Worm (Caenorhabditis elegans): Measurements from ENCODE around the gene F46G10.1.

The F46G10.1 gene

ce11 chrX:13288715-13289114 lies 22.8 kb downstream of the F46G10.1 start, which contains the start of gene R04D3.4:
Gene R04D3.4 (minus strand): TSS chrX:13288815.
- TF ChIP-seq zip-4 (GFP tag; optimal IDR thresholded peaks at IDR 0.05) (no peak), ets-5 (GFP tag; IDR thresholded peaks at IDR 0.05) (no peak), nhr-19 (GFP tag; conservative IDR thresholded peaks at IDR 0.05) (no peak), sup-37 (GFP tag; optimal IDR thresholded peaks at IDR 0.05) (no peak), efl-3 (GFP tag; optimal IDR thresholded peaks at IDR 0.05) (no peak), lin-15B (tag; optimal IDR thresholded peaks at IDR 0.05) (no peak), unc-30 (tag; optimal IDR thresholded peaks at IDR 0.05) (no peak), tlp-1 (tag; optimal IDR thresholded peaks at IDR 0.05) (no peak), nhr-90 (tag; optimal IDR thresholded peaks at IDR 0.05; ENCODE audit: poor library complexity) (no peak), nhr-84 (tag; optimal IDR thresholded peaks at IDR 0.05) (no peak), ceh-82 (tag; optimal IDR thresholded peaks at IDR 0.05) (no peak), ceh-8 (GFP tag; optimal IDR thresholded peaks at IDR 0.05) (no peak), fos-1 (tag; optimal IDR thresholded peaks at IDR 0.05) (no peak), sptf-1 (tag; optimal IDR thresholded peaks at IDR 0.05) (no peak), mep-1 (tag; optimal IDR thresholded peaks at IDR 0.05) (no peak), mdl-1 (tag; optimal IDR thresholded peaks at IDR 0.05) (no peak), unc-130 (tag; optimal IDR thresholded peaks at IDR 0.05) (no peak)

DNA sequence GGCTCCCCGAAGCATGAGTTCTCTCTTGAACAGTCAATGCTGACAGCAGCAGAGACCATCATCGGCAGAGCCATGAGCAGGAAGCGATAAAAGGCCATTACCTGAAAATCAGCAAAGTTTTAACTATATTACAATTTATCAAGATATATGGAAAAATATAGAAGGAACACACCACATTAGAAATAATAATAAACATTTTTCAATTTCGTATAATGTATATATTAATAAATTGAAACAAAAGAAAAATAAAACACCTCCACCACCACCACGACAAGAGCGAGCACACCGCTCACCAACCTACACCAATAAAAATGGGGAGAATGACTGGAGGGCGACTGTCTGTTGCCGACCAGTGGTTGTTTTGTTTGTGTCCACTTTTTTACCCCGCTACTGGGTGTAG lies 25.0 kb downstream of the F46G10.1 start, which contains the start of gene R04D3.2:
TSS of gene R04D3.2 (minus strand) at position 101 of the 400 bp plus-strand sequence.
- TF ChIP-seq nhr-19 (GFP tag; conservative IDR thresholded peaks at IDR 0.05) (no peak), nhr-12 (tag; optimal IDR thresholded peaks at IDR 0.05) (no peak), unc-30 (tag; optimal IDR thresholded peaks at IDR 0.05) (no peak), ztf-4 (tag; optimal IDR thresholded peaks at IDR 0.05) (no peak), C16A3.4 (tag; optimal IDR thresholded peaks at IDR 0.05) (no peak), jun-1 (tag; optimal IDR thresholded peaks at IDR 0.05) (no peak), skn-1 (tag; optimal IDR thresholded peaks at IDR 0.05) (no peak), hpl-2 (GFP tag; optimal IDR thresholded peaks at IDR 0.05) (no peak), vab-15 (tag; optimal IDR thresholded peaks at IDR 0.05) (no peak)

DNA sequence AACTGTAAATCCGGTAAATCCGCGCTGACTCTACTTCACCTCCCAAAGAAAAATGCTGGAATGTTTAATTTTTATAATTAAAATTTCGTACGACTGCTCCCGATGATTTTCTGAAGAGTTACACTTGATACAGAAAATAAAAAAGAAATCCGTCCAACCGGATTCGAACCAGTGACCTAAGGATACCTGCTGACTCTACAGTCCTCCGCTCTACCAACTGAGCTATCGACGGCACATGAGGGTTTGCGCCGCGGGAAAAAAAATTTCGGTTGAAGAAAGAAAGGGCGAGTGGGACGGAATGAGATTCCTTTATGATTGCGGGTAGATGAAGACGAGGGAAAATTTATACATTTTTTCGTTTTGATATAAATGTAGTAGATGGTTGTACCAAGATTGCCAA lies 26.9 kb downstream of the F46G10.1 start:
- no peak for TF ChIP-seq ces-1 (GFP tag; optimal IDR thresholded peaks at IDR 0.05)
- no peak for TF ChIP-seq blmp-1 (tag; optimal IDR thresholded peaks at IDR 0.05)
- TF ChIP-seq grh-1 (GFP tag; IDR thresholded peaks at IDR 0.05), result no peak
- no peak for TF ChIP-seq aha-1 (tag; optimal IDR thresholded peaks at IDR 0.05)
- no peak for TF ChIP-seq lir-3 (tag; optimal IDR thresholded peaks at IDR 0.05; ENCODE audit: poor library complexity)
- TF ChIP-seq ztf-11 (tag; optimal IDR thresholded peaks at IDR 0.05), result no peak
- no peak for TF ChIP-seq lin-14 (GFP tag; optimal IDR thresholded peaks at IDR 0.05)
- no peak for TF ChIP-seq nhr-90 (tag; optimal IDR thresholded peaks at IDR 0.05; ENCODE audit: poor library complexity)
- TF ChIP-seq fos-1 (tag; optimal IDR thresholded peaks at IDR 0.05), result no peak
- TF ChIP-seq nhr-11 (tag; optimal IDR thresholded peaks at IDR 0.05), result no peak
- TF ChIP-seq snpc-4 (tag; optimal IDR thresholded peaks at IDR 0.05), result no peak
- TF ChIP-seq ceh-90 (tag; optimal IDR thresholded peaks at IDR 0.05), result no peak
- TF ChIP-seq swsn-7 (tag; optimal IDR thresholded peaks at IDR 0.05), result no peak
- no peak for TF ChIP-seq ets-5 (GFP tag; IDR thresholded peaks at IDR 0.05)
- no peak for TF ChIP-seq ztf-4 (tag; optimal IDR thresholded peaks at IDR 0.05)
- TF ChIP-seq sox-4 (tag; optimal IDR thresholded peaks at IDR 0.05), result no peak
- TF ChIP-seq irx-1 (tag; optimal IDR thresholded peaks at IDR 0.05), result no peak
- no peak for TF ChIP-seq pqm-1 (tag; optimal IDR thresholded peaks at IDR 0.05)
- TF ChIP-seq egl-13 (tag; optimal IDR thresholded peaks at IDR 0.05), result no peak
- TF ChIP-seq unc-86 (tag; optimal IDR thresholded peaks at IDR 0.05), result no peak
